Worm (Caenorhabditis elegans) whole organism, midembryonic: ENCODE measurements around the gene K11H12.4.

ENCODE experiments used
- T22C8.4 ChIP-seq: fragments of 200-800 bp; sonication (Bioruptor generic); IDR thresholded peaks from 2 replicates; pipeline ENCODE4 v1.3.6; 2022; ENCODE audit warnings: missing genetic modification characterization, missing compliant biosample characterization
- cog-1 ChIP-seq: sonication (generic microtip); optimal IDR thresholded peaks from 2 replicates; lab custom pipeline; 2016; ENCODE audit warnings: missing genetic modification characterization, missing compliant biosample characterization
- flt-1 ChIP-seq: fragments of 200-800 bp; sonication (Bioruptor generic); IDR thresholded peaks from 2 replicates; pipeline ENCODE4 v1.3.6; 2022; ENCODE audit warnings: missing genetic modification characterization, missing compliant biosample characterization
- klf-2 ChIP-seq: fragments of 200-800 bp; sonication (Bioruptor generic); conservative IDR thresholded peaks from 2 replicates; pipeline ENCODE4 v1.3.6; 2022; ENCODE audit warnings: missing genetic modification reagents, missing genetic modification characterization, missing compliant biosample characterization
- med-1 ChIP-seq: sonication (generic microtip); optimal IDR thresholded peaks from 2 replicates; lab custom pipeline; 2017; ENCODE audit warnings: missing genetic modification characterization, mild to moderate bottlenecking, missing compliant biosample characterization, antibody characterized with exemption, missing genetic modification reagents; ENCODE audit not compliant: insufficient read depth
- ref-1 ChIP-seq: fragments of 200-800 bp; sonication (Bioruptor generic); conservative IDR thresholded peaks from 2 replicates; pipeline ENCODE4 v1.3.6; 2022; ENCODE audit warnings: missing genetic modification reagents, missing genetic modification characterization, missing compliant biosample characterization
- tab-1 ChIP-seq: fragments of 200-800 bp; sonication (Bioruptor generic); IDR thresholded peaks from 2 replicates; pipeline ENCODE4 v1.3.6; 2022; ENCODE audit warnings: missing genetic modification characterization, missing compliant biosample characterization
- ztf-23 ChIP-seq: fragments of 200-800 bp; sonication (Bioruptor generic); IDR thresholded peaks from 2 replicates; pipeline ENCODE4 v1.3.6; 2022; ENCODE audit warnings: missing genetic modification reagents, missing genetic modification characterization, missing compliant biosample characterization
- ztf-29 ChIP-seq: fragments of 200-800 bp; sonication (Bioruptor generic); IDR thresholded peaks from 2 replicates; pipeline ENCODE4 v1.3.6; 2022; ENCODE audit warnings: missing genetic modification reagents, missing genetic modification characterization, missing compliant biosample characterization

K11H12.4 gene

ce11 chrIV:633565-633964 lies 42.1 kb downstream of the K11H12.4 start:
- no peak for TF ChIP-seq ztf-23 (GFP tag; lab: Robert Waterston, UW)
- no peak for TF ChIP-seq flt-1 (GFP tag; lab: Robert Waterston, UW)
- no peak for TF ChIP-seq med-1 (GFP tag; lab: Kevin White, UChicago)
- TF ChIP-seq T22C8.4 (GFP tag; lab: Robert Waterston, UW) = no peak
- TF ChIP-seq klf-2 (GFP tag; lab: Robert Waterston, UW) = no peak
- TF ChIP-seq tab-1 = no peak
- TF ChIP-seq cog-1 (tag; lab: Kevin White, UChicago) = no peak
- TF ChIP-seq ztf-29 (GFP tag; lab: Robert Waterston, UW) = no peak
- no peak for TF ChIP-seq ref-1

- no peak for TF ChIP-seq T22C8.4 (GFP tag; lab: Robert Waterston, UW)
- no peak for TF ChIP-seq tab-1
- TF ChIP-seq klf-2 (GFP tag; lab: Robert Waterston, UW) = no peak
- TF ChIP-seq ref-1 = no peak
- no peak for TF ChIP-seq med-1 (GFP tag; lab: Kevin White, UChicago)
- TF ChIP-seq cog-1 (tag; lab: Kevin White, UChicago) = no peak
- TF ChIP-seq flt-1 (GFP tag; lab: Robert Waterston, UW) = no peak
- no peak for TF ChIP-seq ztf-29 (GFP tag; lab: Robert Waterston, UW)
- TF ChIP-seq ztf-23 (GFP tag; lab: Robert Waterston, UW) = no peak
Observed at ce11 chrIV:631869-632268, 43.8 kb downstream of the K11H12.4 start.

ce11 chrIV:630598-630997 lies 45.1 kb downstream of the K11H12.4 start:
- TF ChIP-seq klf-2 (GFP tag; lab: Robert Waterston, UW) (no peak), ztf-23 (GFP tag; lab: Robert Waterston, UW) (no peak), med-1 (GFP tag; lab: Kevin White, UChicago) (no peak), flt-1 (GFP tag; lab: Robert Waterston, UW) (no peak), cog-1 (tag; lab: Kevin White, UChicago) (no peak), tab-1 (no peak), ref-1 (no peak), T22C8.4 (GFP tag; lab: Robert Waterston, UW) (no peak), ztf-29 (GFP tag; lab: Robert Waterston, UW) (no peak)

ce11 chrIV:627237-627636 lies 48.4 kb downstream of the K11H12.4 start, which contains the start of gene nhr-76:
Gene nhr-76 (plus strand): TSS chrIV:627537.
- TF ChIP-seq tab-1 (no peak), med-1 (GFP tag; lab: Kevin White, UChicago) (no peak), ref-1 (no peak), T22C8.4 (GFP tag; lab: Robert Waterston, UW) (no peak), ztf-29 (GFP tag; lab: Robert Waterston, UW) (no peak), klf-2 (GFP tag; lab: Robert Waterston, UW) (no peak), ztf-23 (GFP tag; lab: Robert Waterston, UW) (no peak), cog-1 (tag; lab: Kevin White, UChicago) (no peak), flt-1 (GFP tag; lab: Robert Waterston, UW) (no peak)

- TF ChIP-seq med-1 (GFP tag; lab: Kevin White, UChicago) = no peak
- TF ChIP-seq tab-1 = no peak
- no peak for TF ChIP-seq cog-1 (tag; lab: Kevin White, UChicago)
- TF ChIP-seq ztf-23 (GFP tag; lab: Robert Waterston, UW) = no peak
- TF ChIP-seq klf-2 (GFP tag; lab: Robert Waterston, UW) = no peak
- TF ChIP-seq ref-1 = no peak
- TF ChIP-seq flt-1 (GFP tag; lab: Robert Waterston, UW) = no peak
- TF ChIP-seq T22C8.4 (GFP tag; lab: Robert Waterston, UW) = no peak
- TF ChIP-seq ztf-29 (GFP tag; lab: Robert Waterston, UW) = no peak
Observed at ce11 chrIV:625947-626548, 49.6 kb downstream of the K11H12.4 start.
